Fruit fly (Drosophila melanogaster) whole organism: ENCODE results near the gene Ugt37A3.

Experiments
- CG8478 ChIP-seq: fragments of >200 bp; optimal IDR thresholded peaks from 2 replicates; lab custom pipeline; 2018; ENCODE audit warnings: inconsistent platforms
- Dll ChIP-seq: fragments of >200 bp; optimal IDR thresholded peaks from 2 replicates; lab custom pipeline; 2017
- EcR ChIP-seq, 2 experiments: fragments of >200 bp; optimal IDR thresholded peaks; 2 replicates each; lab custom pipeline; 2017; ENCODE audit warnings: missing biosample characterization in 2 of 2, missing genetic modification characterization in 2 of 2, missing genetic modification reagents in 2 of 2
- pan ChIP-seq: fragments of >200 bp; optimal IDR thresholded peaks from 2 replicates; lab custom pipeline; 2017
- psq ChIP-seq: fragments of >200 bp; optimal IDR thresholded peaks from 2 replicates; lab custom pipeline; 2017
- usp ChIP-seq: fragments of >200 bp; optimal IDR thresholded peaks from 2 replicates; lab custom pipeline; 2017; ENCODE audit warnings: missing biosample characterization, missing genetic modification characterization, mixed read lengths

DNA sequence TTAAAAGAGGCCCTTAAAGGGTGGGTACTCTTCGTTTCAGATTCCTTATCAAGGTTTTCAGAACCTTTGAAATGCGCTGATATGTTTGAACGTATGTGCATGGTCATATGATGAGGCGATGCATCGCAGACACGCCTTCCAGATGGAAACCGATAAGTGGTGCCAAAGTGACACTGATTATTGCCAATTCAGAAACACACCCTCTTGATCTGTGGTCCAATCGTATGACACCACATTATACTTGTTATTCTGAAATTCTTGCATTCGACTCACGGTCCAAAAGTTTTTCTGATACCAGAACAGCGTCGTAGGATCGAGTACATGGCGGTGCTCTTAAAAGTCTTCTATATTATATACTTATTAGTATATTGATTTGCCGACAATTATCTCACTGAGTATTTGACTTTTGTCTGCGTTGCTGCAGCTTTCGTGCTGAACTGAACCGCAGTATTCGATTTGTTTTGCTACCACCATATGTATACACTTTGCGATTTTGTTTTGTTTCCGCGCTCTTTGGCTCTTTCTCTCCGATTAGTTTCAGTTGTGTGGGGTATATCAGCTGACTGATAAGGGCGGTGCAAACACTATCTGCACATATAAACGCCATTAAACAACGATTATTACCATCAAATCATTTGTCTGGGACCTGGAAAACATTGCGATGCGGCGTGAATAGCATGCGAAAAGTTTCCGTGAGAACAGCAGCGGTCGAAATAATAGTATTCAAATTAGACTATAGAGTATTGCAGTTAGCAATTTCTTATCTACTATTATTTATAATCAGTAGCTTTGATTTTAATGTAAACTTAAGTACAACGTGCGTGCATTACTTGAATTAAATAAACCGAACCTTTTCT lies 22.9 kb downstream of the Ugt37A3 start:
- no peak for TF ChIP-seq usp (GFP tag; lab: Kevin White, UChicago)
- no peak for TF ChIP-seq EcR (GFP tag; optimal IDR thresholded peaks at IDR 0.05; lab: Kevin White, UChicago)
- no peak for TF ChIP-seq CG8478 (lab: Kevin White, UChicago)
- no peak for TF ChIP-seq Dll
- TF ChIP-seq psq (lab: Kevin White, UChicago): no peak
- TF ChIP-seq pan (lab: Kevin White, UChicago): no peak
